Worm (Caenorhabditis elegans) whole organism, L4 larva: ENCODE data around the gene sra-10.

Source experiments
- daf-12 ChIP-seq: fragments of 150-350 bp; optimal IDR thresholded peaks from 2 replicates; lab custom pipeline; 2014; ENCODE audit warnings: missing biosample characterization, missing genetic modification reagents, missing genetic modification characterization
- fos-1 ChIP-seq: fragments of 150-350 bp; optimal IDR thresholded peaks from 2 replicates; lab custom pipeline; 2014; ENCODE audit warnings: missing biosample characterization, missing genetic modification characterization
- lin-39 ChIP-seq: fragments of 150-350 bp; optimal IDR thresholded peaks from 2 replicates; lab custom pipeline; 2014; ENCODE audit warnings: missing biosample characterization, missing genetic modification reagents, missing genetic modification characterization
- lsy-2 ChIP-seq, 2 experiments: fragments of 150-350 bp in 1 of 2; sonication (generic microtip) in 1 of 2; optimal IDR thresholded peaks; 2 replicates each; lab custom pipeline; 2014 to 2017; ENCODE audit warnings: missing biosample characterization in 2 of 2, missing genetic modification characterization in 2 of 2
- nhr-11 ChIP-seq: fragments of 150-350 bp; optimal IDR thresholded peaks from 2 replicates; lab custom pipeline; 2014; ENCODE audit warnings: missing biosample characterization, missing genetic modification characterization
- nhr-48 ChIP-seq: sonication (generic microtip); optimal IDR thresholded peaks from 2 replicates; lab custom pipeline; 2016; ENCODE audit warnings: mild to moderate bottlenecking, missing genetic modification characterization, missing compliant biosample characterization
- sdz-12 ChIP-seq: fragments of 200-800 bp; sonication (Bioruptor generic); optimal IDR thresholded peaks from 2 replicates; lab custom pipeline; 2018; ENCODE audit warnings: mild to moderate bottlenecking, missing genetic modification characterization, missing compliant biosample characterization
- spr-3 ChIP-seq: fragments of 200-800 bp; sonication (Bioruptor generic); optimal IDR thresholded peaks from 2 replicates; lab custom pipeline; 2018; ENCODE audit warnings: mild to moderate bottlenecking, missing genetic modification characterization, missing compliant biosample characterization

ce11 chrII:10860840-10861239, 34.1 kb downstream of the sra-10 start, which contains the start of gene M106.3:
- TF ChIP-seq lsy-2 (tag; optimal IDR thresholded peaks at IDR 0.05; lab: Kevin White, UChicago), result no peak
- TF ChIP-seq lin-39 (tag; lab: Kevin White, UChicago), result no peak
- no peak for TF ChIP-seq sdz-12 (GFP tag; lab: Kevin White, UChicago)
- TF ChIP-seq nhr-48 (tag; lab: Kevin White, UChicago), result no peak
- TF ChIP-seq spr-3 (GFP tag; lab: Kevin White, UChicago), result no peak
- TF ChIP-seq fos-1 (tag; lab: Kevin White, UChicago), result no peak
- no peak for TF ChIP-seq nhr-11
- no peak for TF ChIP-seq daf-12 (tag; lab: Kevin White, UChicago)
